Worm (Caenorhabditis elegans) whole organism, early embryonic: ENCODE measurements around the gene C14C10.2.

Source experiments
- B0310.2 ChIP-seq: sonication (generic microtip); optimal IDR thresholded peaks from 2 replicates; lab custom pipeline; 2016; ENCODE audit warnings: mild to moderate bottlenecking, missing genetic modification characterization, missing compliant biosample characterization
- F13C5.2 ChIP-seq: sonication (generic microtip); optimal IDR thresholded peaks from 2 replicates; lab custom pipeline; 2017; ENCODE audit warnings: mild to moderate bottlenecking, missing genetic modification characterization, inconsistent platforms, missing compliant biosample characterization
- aly-1 ChIP-seq: sonication (generic microtip); optimal IDR thresholded peaks from 2 replicates; lab custom pipeline; 2016; ENCODE audit warnings: missing genetic modification characterization, missing compliant biosample characterization
- ama-1 ChIP-seq: fragments of 150-350 bp; optimal IDR thresholded peaks from 2 replicates; lab custom pipeline; 2014
- ceh-13 ChIP-seq: fragments of 200-800 bp; sonication (Bioruptor generic); optimal IDR thresholded peaks from 2 replicates; lab custom pipeline; 2018; ENCODE audit warnings: mild to moderate bottlenecking, missing genetic modification characterization, missing compliant biosample characterization
- ceh-36 ChIP-seq: sonication (generic microtip); optimal IDR thresholded peaks from 2 replicates; lab custom pipeline; 2016; ENCODE audit warnings: missing genetic modification characterization, inconsistent platforms, missing compliant biosample characterization
- ets-7 ChIP-seq: sonication (generic microtip); optimal IDR thresholded peaks from 2 replicates; lab custom pipeline; 2016; ENCODE audit warnings: missing genotype, missing genetic modification characterization, missing compliant biosample characterization
- flt-1 ChIP-seq: fragments of 200-800 bp; sonication (Bioruptor generic); IDR thresholded peaks from 2 replicates; pipeline ENCODE4 v1.3.6; 2022; ENCODE audit warnings: missing genetic modification characterization, missing compliant biosample characterization
- hmbx-1 ChIP-seq: sonication (generic microtip); optimal IDR thresholded peaks from 2 replicates; lab custom pipeline; 2016; ENCODE audit warnings: mild to moderate bottlenecking, missing genetic modification characterization, missing compliant biosample characterization
- hmg-4 ChIP-seq: fragments of 200-800 bp; sonication (Bioruptor generic); optimal IDR thresholded peaks from 2 replicates; lab custom pipeline; 2018; ENCODE audit warnings: mild to moderate bottlenecking, missing genetic modification characterization, missing compliant biosample characterization
- hnd-1 ChIP-seq: sonication (generic microtip); optimal IDR thresholded peaks from 2 replicates; lab custom pipeline; 2016; ENCODE audit warnings: missing genetic modification characterization, missing compliant biosample characterization
- pes-1 ChIP-seq: fragments of 200-800 bp; sonication (Bioruptor generic); IDR thresholded peaks from 2 replicates; pipeline ENCODE4 v1.3.6; 2022; ENCODE audit warnings: missing genetic modification reagents, missing genetic modification characterization, missing compliant biosample characterization
- scrt-1 ChIP-seq: fragments of 200-800 bp; sonication (Bioruptor generic); IDR thresholded peaks from 2 replicates; pipeline ENCODE4 v1.3.6; 2022; ENCODE audit warnings: missing genetic modification characterization, missing compliant biosample characterization
- sea-1 ChIP-seq: fragments of 200-800 bp; sonication (Bioruptor generic); conservative IDR thresholded peaks from 2 replicates; pipeline ENCODE4 v1.3.6; 2022; ENCODE audit warnings: missing genetic modification characterization, missing compliant biosample characterization
- tbx-11 ChIP-seq: fragments of 200-800 bp; sonication (Bioruptor generic); IDR thresholded peaks from 2 replicates; pipeline ENCODE4 v1.3.6; 2022; ENCODE audit warnings: missing genetic modification characterization, missing compliant biosample characterization
- tbx-37 ChIP-seq: fragments of 200-800 bp; sonication (Bioruptor generic); conservative IDR thresholded peaks from 2 replicates; pipeline ENCODE4 v1.3.6; 2022; ENCODE audit warnings: missing genetic modification reagents, missing genetic modification characterization, missing compliant biosample characterization
- tra-4 ChIP-seq: sonication (generic microtip); optimal IDR thresholded peaks from 2 replicates; lab custom pipeline; 2017; ENCODE audit warnings: missing genetic modification characterization, missing compliant biosample characterization

The C14C10.2 gene

ce11 chrV:12634050-12634449 is 41.8 kb upstream of the C14C10.2 start:
- TF ChIP-seq ceh-13 (no peak), flt-1 (GFP tag; lab: Robert Waterston, UW) (no peak), F13C5.2 (no peak), sea-1 (GFP tag; lab: Robert Waterston, UW) (no peak), hmg-4 (GFP tag; lab: Kevin White, UChicago) (no peak), B0310.2 (no peak), aly-1 (tag; lab: Kevin White, UChicago) (no peak), tra-4 (no peak), ets-7 (no peak), hnd-1 (tag; lab: Kevin White, UChicago) (no peak), hmbx-1 (tag; lab: Kevin White, UChicago) (no peak)

ce11 chrV:12633046-12633445 is 40.8 kb upstream of the C14C10.2 start:
- TF ChIP-seq tbx-11 (GFP tag; lab: Robert Waterston, UW) (peak; percentile 56; the same call in 1 of the 2 replicates), scrt-1 (GFP tag; lab: Robert Waterston, UW) (no peak), sea-1 (GFP tag; lab: Robert Waterston, UW) (no peak)

ce11 chrV:12632048-12632447 is 39.8 kb upstream of the C14C10.2 start, which contains the start of gene srx-113:
TSS of gene srx-113 (minus strand) at chrV:12632148.
- TF ChIP-seq ceh-36 (tag; lab: Kevin White, UChicago) (no peak), tra-4 (no peak), tbx-11 (GFP tag; lab: Robert Waterston, UW) (no peak), B0310.2 (no peak), F13C5.2 (no peak), flt-1 (GFP tag; lab: Robert Waterston, UW) (no peak), ceh-13 (no peak), scrt-1 (GFP tag; lab: Robert Waterston, UW) (no peak), sea-1 (GFP tag; lab: Robert Waterston, UW) (no peak), aly-1 (tag; lab: Kevin White, UChicago) (no peak), ets-7 (no peak)

- TF ChIP-seq hmbx-1 (tag; lab: Kevin White, UChicago) (no peak), pes-1 (GFP tag; lab: Robert Waterston, UW) (no peak), B0310.2 (no peak)
Measured at ce11 chrV:12629743-12630142, 37.5 kb upstream of the C14C10.2 start, which contains the start of gene F56H9.6. TSS of gene F56H9.6 (minus strand) at chrV:12629843.

ce11 chrV:12624371-12624770 is 32.1 kb upstream of the C14C10.2 start, which contains the start of gene F56H9.9:
TSS of gene F56H9.9 (minus strand) at chrV:12624471.
- TF ChIP-seq F13C5.2 (no peak), pes-1 (GFP tag; lab: Robert Waterston, UW) (no peak), aly-1 (tag; lab: Kevin White, UChicago) (no peak), tra-4 (no peak), hmg-4 (GFP tag; lab: Kevin White, UChicago) (no peak), tbx-37 (GFP tag; lab: Robert Waterston, UW) (no peak), ceh-36 (tag; lab: Kevin White, UChicago) (no peak), ets-7 (no peak), hmbx-1 (tag; lab: Kevin White, UChicago) (no peak), B0310.2 (no peak), ama-1 (lab: Kevin White, UChicago) (no peak), ceh-13 (no peak), flt-1 (GFP tag; lab: Robert Waterston, UW) (no peak), tbx-11 (GFP tag; lab: Robert Waterston, UW) (no peak), sea-1 (GFP tag; lab: Robert Waterston, UW) (no peak), hnd-1 (tag; lab: Kevin White, UChicago) (no peak), scrt-1 (GFP tag; lab: Robert Waterston, UW) (no peak)

- TF ChIP-seq aly-1 (tag; lab: Kevin White, UChicago): no peak
- no peak for TF ChIP-seq tra-4
- no peak for TF ChIP-seq tbx-37 (GFP tag; lab: Robert Waterston, UW)
- no peak for TF ChIP-seq pes-1 (GFP tag; lab: Robert Waterston, UW)
- TF ChIP-seq hmbx-1 (tag; lab: Kevin White, UChicago): no peak
- TF ChIP-seq ets-7: no peak
- no peak for TF ChIP-seq ceh-36 (tag; lab: Kevin White, UChicago)
- no peak for TF ChIP-seq ceh-13
- TF ChIP-seq B0310.2: no peak
- no peak for TF ChIP-seq hnd-1 (tag; lab: Kevin White, UChicago)
- no peak for TF ChIP-seq sea-1 (GFP tag; lab: Robert Waterston, UW)
- no peak for TF ChIP-seq tbx-11 (GFP tag; lab: Robert Waterston, UW)
- TF ChIP-seq F13C5.2: no peak
- no peak for TF ChIP-seq hmg-4 (GFP tag; lab: Kevin White, UChicago)
- no peak for TF ChIP-seq scrt-1 (GFP tag; lab: Robert Waterston, UW)
- TF ChIP-seq ama-1 (lab: Kevin White, UChicago): no peak
- no peak for TF ChIP-seq flt-1 (GFP tag; lab: Robert Waterston, UW)
Measured at ce11 chrV:12612118-12612517, 19.8 kb upstream of the C14C10.2 start, which contains the start of gene cyc-2.2. TSS of gene cyc-2.2 (minus strand) at chrV:12612218.

ce11 chrV:12611029-12611428 is 18.8 kb upstream of the C14C10.2 start, which contains the start of gene cubn-1:
TSS of gene cubn-1 (plus strand) at chrV:12611329.
- TF ChIP-seq F13C5.2: no peak
- TF ChIP-seq tra-4: no peak
- TF ChIP-seq ama-1 (lab: Kevin White, UChicago): no peak
- TF ChIP-seq hnd-1 (tag; lab: Kevin White, UChicago): no peak

ce11 chrV:12609526-12609925 is 17.2 kb upstream of the C14C10.2 start, which contains the start of gene ZC116.1:
TSS of gene ZC116.1 (plus strand) at chrV:12609826.
- TF ChIP-seq ama-1 (lab: Kevin White, UChicago): no peak
- TF ChIP-seq scrt-1 (GFP tag; lab: Robert Waterston, UW): no peak
- TF ChIP-seq tbx-11 (GFP tag; lab: Robert Waterston, UW): no peak
- TF ChIP-seq ets-7: no peak
- no peak for TF ChIP-seq flt-1 (GFP tag; lab: Robert Waterston, UW)
- no peak for TF ChIP-seq sea-1 (GFP tag; lab: Robert Waterston, UW)
- no peak for TF ChIP-seq pes-1 (GFP tag; lab: Robert Waterston, UW)
- no peak for TF ChIP-seq B0310.2
